Fruit fly (Drosophila melanogaster) whole organism, embryonic: ENCODE measurements around the gene AlaRS.

Source experiments
- Ada2b ChIP-seq: fragments of 200-800 bp; sonication (Bioruptor generic); IDR thresholded peaks from 2 replicates; pipeline ENCODE4 v1.3.6; 2022; ENCODE audit warnings: missing biosample characterization, missing genetic modification characterization
- Aef1 ChIP-seq: fragments of 200-800 bp; sonication (Bioruptor generic); IDR thresholded peaks from 3 replicates; pipeline ENCODE4 v1.3.6; 2022; ENCODE audit warnings: missing biosample characterization, missing genetic modification characterization
- Antp ChIP-seq: fragments of 200-800 bp; sonication (Bioruptor generic); optimal IDR thresholded peaks from 3 replicates; lab custom pipeline; 2016; ENCODE audit warnings: missing biosample characterization, missing genetic modification characterization
- Asciz ChIP-seq: fragments of 200-800 bp; sonication (Bioruptor generic); optimal IDR thresholded peaks from 2 replicates; lab custom pipeline; 2017; ENCODE audit warnings: missing biosample characterization, mild to moderate bottlenecking, missing genetic modification characterization, missing genetic modification reagents
- CG10267 ChIP-seq: fragments of 200-800 bp; sonication (Bioruptor generic); optimal IDR thresholded peaks from 2 replicates; lab custom pipeline; 2018; ENCODE audit warnings: missing biosample characterization, mild to moderate bottlenecking, missing genetic modification characterization, moderate library complexity
- CG10959 ChIP-seq: fragments of 200-800 bp; sonication (Bioruptor generic); IDR thresholded peaks from 2 replicates; pipeline ENCODE4 v1.3.6; 2022; ENCODE audit warnings: missing biosample characterization, missing genetic modification characterization
- CG12236 ChIP-seq: fragments of 200-800 bp; sonication (Bioruptor generic); optimal IDR thresholded peaks from 2 replicates; lab custom pipeline; 2016; ENCODE audit warnings: missing biosample characterization, missing genetic modification characterization
- CG12659 ChIP-seq: fragments of 200-800 bp; sonication (Bioruptor generic); optimal IDR thresholded peaks from 3 replicates; lab custom pipeline; 2017; ENCODE audit warnings: mild to moderate bottlenecking, missing biosample characterization, missing genetic modification reagents, missing genetic modification characterization
- CG12942 ChIP-seq: fragments of 200-800 bp; sonication (Bioruptor generic); optimal IDR thresholded peaks from 3 replicates; lab custom pipeline; 2016; ENCODE audit warnings: missing biosample characterization, missing genetic modification characterization
- CG17568 ChIP-seq: fragments of 200-800 bp; sonication (Bioruptor generic); optimal IDR thresholded peaks from 2 replicates; lab custom pipeline; 2018; ENCODE audit warnings: missing biosample characterization, mild to moderate bottlenecking, missing genetic modification characterization, moderate library complexity
- CG17912 ChIP-seq: fragments of 200-800 bp; sonication (Bioruptor generic); optimal IDR thresholded peaks from 2 replicates; lab custom pipeline; 2018; ENCODE audit warnings: missing biosample characterization, mild to moderate bottlenecking, missing genetic modification characterization
- CG2116 ChIP-seq: fragments of 200-800 bp; sonication (Bioruptor generic); optimal IDR thresholded peaks from 3 replicates; lab custom pipeline; 2018; ENCODE audit warnings: missing biosample characterization, mild to moderate bottlenecking, missing genetic modification characterization
- CG2129 ChIP-seq: fragments of 200-800 bp; sonication (Bioruptor generic); IDR thresholded peaks from 2 replicates; pipeline ENCODE4 v1.3.6; 2022; ENCODE audit warnings: missing biosample characterization, missing genetic modification characterization; ENCODE audit not compliant: partially characterized antibody
- CG2199 ChIP-seq: fragments of 200-800 bp; sonication (Bioruptor generic); IDR thresholded peaks from 3 replicates; pipeline ENCODE4 v1.3.6; 2022; ENCODE audit warnings: missing biosample characterization, missing genetic modification characterization
- CG30020 ChIP-seq: fragments of 200-800 bp; optimal IDR thresholded peaks from 2 replicates; lab custom pipeline; 2019; ENCODE audit warnings: missing biosample characterization, mild to moderate bottlenecking, missing genetic modification characterization, moderate library complexity
- CG6272 ChIP-seq: fragments of 200-800 bp; sonication (Bioruptor generic); IDR thresholded peaks from 2 replicates; pipeline ENCODE4 v1.3.6; 2022; ENCODE audit warnings: missing biosample characterization, missing genetic modification characterization
- CG6854 ChIP-seq: fragments of 200-800 bp; sonication (Bioruptor generic); optimal IDR thresholded peaks from 3 replicates; lab custom pipeline; 2017; ENCODE audit warnings: missing biosample characterization, mild to moderate bottlenecking, missing genetic modification characterization
- CG7786 ChIP-seq: fragments of 200-800 bp; sonication (Bioruptor generic); optimal IDR thresholded peaks from 2 replicates; lab custom pipeline; 2016; ENCODE audit warnings: missing biosample characterization, missing genetic modification characterization
- CG8924 ChIP-seq: fragments of 200-800 bp; optimal IDR thresholded peaks from 3 replicates; lab custom pipeline; 2019; ENCODE audit warnings: missing biosample characterization, mild to moderate bottlenecking, missing genetic modification characterization, moderate library complexity
- CG9727 ChIP-seq: fragments of 200-800 bp; sonication (Bioruptor generic); optimal IDR thresholded peaks from 3 replicates; lab custom pipeline; 2017; ENCODE audit warnings: missing biosample characterization, mild to moderate bottlenecking, missing genetic modification characterization
- CG9876 ChIP-seq: fragments of 200-800 bp; sonication (Bioruptor generic); optimal IDR thresholded peaks from 2 replicates; lab custom pipeline; 2016; ENCODE audit warnings: missing biosample characterization, missing genetic modification characterization
- Camta ChIP-seq: fragments of 200-800 bp; sonication (Bioruptor generic); optimal IDR thresholded peaks from 2 replicates; lab custom pipeline; 2016; ENCODE audit warnings: missing biosample characterization, missing genetic modification characterization
- Dp ChIP-seq: fragments of 200-800 bp; sonication (Bioruptor generic); optimal IDR thresholded peaks from 2 replicates; lab custom pipeline; 2018; ENCODE audit warnings: missing biosample characterization, mild to moderate bottlenecking, missing genetic modification characterization, moderate library complexity
- Dref ChIP-seq: fragments of 200-800 bp; sonication (Bioruptor generic); IDR thresholded peaks from 2 replicates; pipeline ENCODE4 v1.3.6; 2022; ENCODE audit warnings: missing biosample characterization, missing genetic modification characterization
- HHEX ChIP-seq: fragments of 200-800 bp; sonication (Bioruptor generic); optimal IDR thresholded peaks from 3 replicates; lab custom pipeline; 2017; ENCODE audit warnings: missing biosample characterization, mild to moderate bottlenecking, missing genetic modification characterization, missing genetic modification reagents
- HLHmδ ChIP-seq: fragments of 200-800 bp; sonication (Bioruptor generic); optimal IDR thresholded peaks from 2 replicates; lab custom pipeline; 2018; ENCODE audit warnings: missing biosample characterization, mild to moderate bottlenecking, missing genetic modification characterization, moderate library complexity
- Hr3 ChIP-seq: fragments of 200-800 bp; sonication (Bioruptor generic); optimal IDR thresholded peaks from 3 replicates; lab custom pipeline; 2016; ENCODE audit warnings: missing biosample characterization, missing genetic modification characterization
- Hr39 ChIP-seq: fragments of >200 bp; optimal IDR thresholded peaks from 2 replicates; lab custom pipeline; 2017
- Nf-YC ChIP-seq: fragments of 200-800 bp; optimal IDR thresholded peaks from 3 replicates; lab custom pipeline; 2019; ENCODE audit warnings: missing biosample characterization, mild to moderate bottlenecking, missing genetic modification characterization, moderate library complexity
- Optix ChIP-seq: fragments of 200-800 bp; sonication (Bioruptor generic); IDR thresholded peaks from 3 replicates; pipeline ENCODE4 v1.3.6; 2022; ENCODE audit warnings: missing biosample characterization, missing genetic modification characterization
- Rx ChIP-seq: fragments of 200-800 bp; sonication (Bioruptor generic); IDR thresholded peaks from 2 replicates; pipeline ENCODE4 v1.3.6; 2022; ENCODE audit warnings: missing biosample characterization, missing genetic modification characterization
- Sin3A ChIP-seq: fragments of >200 bp; optimal IDR thresholded peaks from 2 replicates; lab custom pipeline; 2018
- Trl ChIP-seq, 3 experiments: fragments of >200 bp in 2 of 3; fragments of 200-800 bp in 1 of 3; sonication (Bioruptor generic) in 1 of 3; optimal IDR thresholded peaks; 2 replicates in 1 of 3; 3 replicates in 2 of 3; lab custom pipeline; 2016 to 2017; ENCODE audit warnings: missing biosample characterization in 1 of 3, missing genetic modification characterization in 1 of 3
- ab ChIP-seq: fragments of 200-800 bp; sonication (Bioruptor generic); optimal IDR thresholded peaks from 2 replicates; lab custom pipeline; 2016; ENCODE audit warnings: missing biosample characterization, missing genetic modification characterization
- al ChIP-seq: fragments of 200-800 bp; sonication (Bioruptor generic); IDR thresholded peaks from 2 replicates; pipeline ENCODE4 v1.3.6; 2022; ENCODE audit warnings: missing biosample characterization, missing genetic modification characterization
- ara ChIP-seq: fragments of 200-800 bp; sonication (Bioruptor generic); IDR thresholded peaks from 2 replicates; pipeline ENCODE4 v1.3.6; 2022; ENCODE audit warnings: missing biosample characterization, missing genetic modification characterization
- ash1 ChIP-seq: fragments of 200-800 bp; sonication (Bioruptor generic); optimal IDR thresholded peaks from 2 replicates; lab custom pipeline; 2018; ENCODE audit warnings: missing biosample characterization, mild to moderate bottlenecking, missing genetic modification characterization
- cad ChIP-seq: fragments of >200 bp; optimal IDR thresholded peaks from 2 replicates; lab custom pipeline; 2017; ENCODE audit warnings: missing biosample characterization, missing genetic modification characterization
- chinmo ChIP-seq: fragments of 200-800 bp; sonication (Bioruptor generic); IDR thresholded peaks from 4 replicates; pipeline ENCODE4 v1.3.6; 2022; ENCODE audit warnings: missing biosample characterization, missing genetic modification characterization; ENCODE audit not compliant: partially characterized antibody
- crp ChIP-seq, 2 experiments: fragments of 200-800 bp; sonication (Bioruptor generic); optimal IDR thresholded peaks; 2 replicates in 1 of 2; 3 replicates in 1 of 2; lab custom pipeline; 2017; ENCODE audit warnings: missing biosample characterization in 2 of 2, missing genetic modification characterization in 2 of 2, mild to moderate bottlenecking in 1 of 2, moderate library complexity in 1 of 2
- dimm ChIP-seq: fragments of 200-800 bp; sonication (Bioruptor generic); IDR thresholded peaks from 2 replicates; pipeline ENCODE4 v1.3.6; 2022; ENCODE audit warnings: missing biosample characterization, missing genetic modification characterization
- gro ChIP-seq: fragments of 200-800 bp; sonication (Bioruptor generic); optimal IDR thresholded peaks from 2 replicates; lab custom pipeline; 2016; ENCODE audit warnings: missing biosample characterization, missing genetic modification characterization
- hb ChIP-seq: fragments of 200-800 bp; sonication (Bioruptor generic); IDR thresholded peaks from 3 replicates; pipeline ENCODE4 v1.3.6; 2022; ENCODE audit warnings: missing biosample characterization, missing genetic modification characterization; ENCODE audit not compliant: partially characterized antibody
- hbn ChIP-seq: fragments of 200-800 bp; sonication (Bioruptor generic); IDR thresholded peaks from 2 replicates; pipeline ENCODE4 v1.3.6; 2022; ENCODE audit warnings: missing biosample characterization, missing genetic modification characterization; ENCODE audit not compliant: partially characterized antibody
- jigr1 ChIP-seq: fragments of 200-800 bp; sonication (Bioruptor generic); IDR thresholded peaks from 3 replicates; pipeline ENCODE4 v1.3.6; 2022; ENCODE audit warnings: missing biosample characterization, missing genetic modification characterization
- mam ChIP-seq: fragments of 200-800 bp; sonication (Bioruptor generic); optimal IDR thresholded peaks from 3 replicates; lab custom pipeline; 2016; ENCODE audit warnings: missing biosample characterization, missing genetic modification characterization
- nmo ChIP-seq: fragments of 200-800 bp; sonication (Bioruptor generic); optimal IDR thresholded peaks from 2 replicates; lab custom pipeline; 2018; ENCODE audit warnings: missing biosample characterization, mild to moderate bottlenecking, missing genetic modification characterization, moderate library complexity
- sim ChIP-seq: fragments of 200-800 bp; sonication (Bioruptor generic); IDR thresholded peaks from 2 replicates; pipeline ENCODE4 v1.3.6; 2022; ENCODE audit warnings: missing biosample characterization, missing genetic modification characterization
- stwl ChIP-seq: fragments of 200-800 bp; sonication (Bioruptor generic); optimal IDR thresholded peaks from 3 replicates; lab custom pipeline; 2018; ENCODE audit warnings: missing biosample characterization, mild to moderate bottlenecking, missing genetic modification characterization, moderate library complexity
- trh ChIP-seq: fragments of 200-800 bp; sonication (Bioruptor generic); optimal IDR thresholded peaks from 2 replicates; lab custom pipeline; 2016; ENCODE audit warnings: missing biosample characterization, missing genetic modification characterization
- tup ChIP-seq: fragments of 200-800 bp; sonication (Bioruptor generic); optimal IDR thresholded peaks from 2 replicates; lab custom pipeline; 2016; ENCODE audit warnings: missing biosample characterization, mild to moderate bottlenecking, missing genetic modification characterization, moderate library complexity

AlaRS gene

DNA sequence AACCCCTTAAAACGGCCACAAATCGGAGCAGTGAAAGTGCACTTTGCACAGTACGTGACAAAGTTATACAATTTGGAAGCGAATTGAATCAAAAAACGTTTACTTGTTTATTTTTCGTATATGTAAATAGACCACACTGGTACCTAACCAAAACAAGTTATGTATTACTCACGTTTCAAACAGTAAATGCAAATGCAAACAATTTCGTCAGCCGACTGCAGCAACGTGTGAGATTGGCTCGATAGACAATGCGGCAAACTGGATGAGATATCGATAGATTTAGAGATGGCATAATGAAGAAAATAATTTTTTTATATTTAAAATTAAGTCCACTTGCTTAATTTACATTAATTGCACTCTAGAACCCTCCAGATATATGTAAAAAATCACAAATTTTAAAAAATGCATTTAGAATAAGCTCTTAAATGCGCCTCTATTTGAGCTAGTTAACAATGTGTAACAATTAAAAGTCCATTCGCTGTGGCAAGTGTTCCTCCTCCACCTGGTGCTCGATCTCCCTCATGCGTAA is at the start of gene AlaRS (continued):
- TF ChIP-seq stwl (tag; lab: Kevin White, UChicago) (peak; percentile 45), nmo (GFP tag; lab: Kevin White, UChicago) (peak; percentile 41), Hr39 (lab: Kevin White, UChicago) (no peak), CG6272 (GFP tag; lab: Robert Waterston, UW) (no peak), ara (no peak), Asciz (peak; percentile 16), jigr1 (no peak; the same call in 2 of the 3 replicates), ash1 (GFP tag; lab: Kevin White, UChicago) (no peak), mam (GFP tag; lab: Kevin White, UChicago) (peak; percentile 25), CG2116 (GFP tag; lab: Kevin White, UChicago) (peak; percentile 81), chinmo (GFP tag; lab: Robert Waterston, UW) (peak; percentile 83; the same call in 2 of the 4 replicates), HHEX (GFP tag; lab: Kevin White, UChicago) (peak; percentile 15), CG7786 (no peak), CG6854 (GFP tag; lab: Kevin White, UChicago) (no peak), gro (GFP tag; lab: Kevin White, UChicago) (peak; percentile 22), Nf-YC (tag; lab: Kevin White, UChicago) (peak; percentile 40), crp (GFP tag; optimal IDR thresholded peaks at IDR 0.05; lab: Kevin White, UChicago) (peak in 1 of 2 experiments; percentile 4), CG2199 (no peak), Ada2b (GFP tag; lab: Robert Waterston, UW) (no peak), Rx (GFP tag; lab: Robert Waterston, UW) (no peak), Camta (GFP tag; lab: Kevin White, UChicago) (no peak), CG12659 (GFP tag; lab: Kevin White, UChicago) (peak; percentile 57), Dp (GFP tag; lab: Kevin White, UChicago) (peak; percentile 24), CG9727 (GFP tag; lab: Kevin White, UChicago) (peak; percentile 8), CG10959 (GFP tag; lab: Robert Waterston, UW) (no peak), Optix (GFP tag; lab: Robert Waterston, UW) (no peak), Aef1 (GFP tag; lab: Robert Waterston, UW) (no peak), CG17568 (GFP tag; lab: Kevin White, UChicago) (peak; percentile 29), CG30020 (tag; lab: Kevin White, UChicago) (peak; percentile 54), HLHmδ (no peak), Hr3 (GFP tag; lab: Kevin White, UChicago) (peak; percentile 24), Sin3A (lab: Kevin White, UChicago) (peak; percentile 3), CG8924 (tag; lab: Kevin White, UChicago) (peak; percentile 28), CG12236 (no peak), trh (no peak), Antp (no peak), al (GFP tag; lab: Robert Waterston, UW) (no peak), cad (GFP tag; lab: Kevin White, UChicago) (no peak), ab (no peak), hbn (peak; percentile 57), CG10267 (peak; percentile 67), CG9876 (GFP tag; lab: Kevin White, UChicago) (no peak), dimm (no peak), CG12942 (GFP tag; lab: Kevin White, UChicago) (peak; percentile 4), CG2129 (GFP tag; lab: Robert Waterston, UW) (peak; percentile 35), Trl (optimal IDR thresholded peaks at IDR 0.05; lab: Kevin White, UChicago) (no peak), Trl (GFP tag; optimal IDR thresholded peaks at IDR 0.05; lab: Kevin White, UChicago) (no peak), hb (GFP tag; lab: Robert Waterston, UW) (peak; percentile 45; the same call in 1 of the 3 replicates), sim (GFP tag; lab: Robert Waterston, UW) (no peak), Dref (GFP tag; lab: Robert Waterston, UW) (peak; percentile 68), CG17912 (GFP tag; lab: Kevin White, UChicago) (no peak), tup (GFP tag; lab: Kevin White, UChicago) (no peak)
